Worm (Caenorhabditis elegans) whole organism, L2 larva: ENCODE results near the gene F25B3.2.

Experiments
- Y55F3AM.14 ChIP-seq: fragments of 200-800 bp; sonication (Bioruptor generic); optimal IDR thresholded peaks from 2 replicates; lab custom pipeline; 2018; ENCODE audit warnings: mild to moderate bottlenecking, missing genetic modification characterization, missing compliant biosample characterization
- ama-1 ChIP-seq: fragments of 150-350 bp; optimal IDR thresholded peaks from 2 replicates; lab custom pipeline; 2018; ENCODE audit warnings: inconsistent platforms
- ceh-82 ChIP-seq: fragments of 150-350 bp; optimal IDR thresholded peaks from 2 replicates; lab custom pipeline; 2014; ENCODE audit warnings: missing biosample characterization, missing genetic modification characterization
- elt-1 ChIP-seq: fragments of 150-350 bp; optimal IDR thresholded peaks from 2 replicates; lab custom pipeline; 2014; ENCODE audit warnings: missing biosample characterization, missing genetic modification characterization
- mdl-1 ChIP-seq, 2 experiments: fragments of 150-350 bp in 1 of 2; sonication (generic microtip) in 1 of 2; optimal IDR thresholded peaks; 2 replicates each; lab custom pipeline; 2017; ENCODE audit warnings: missing biosample characterization in 2 of 2, missing genetic modification characterization in 2 of 2
- nhr-25 ChIP-seq: fragments of 150-350 bp; sonication (generic microtip); optimal IDR thresholded peaks from 3 replicates; lab custom pipeline; 2014; ENCODE audit warnings: missing biosample characterization, missing genetic modification characterization
- zag-1 ChIP-seq: fragments of 150-350 bp; optimal IDR thresholded peaks from 2 replicates; lab custom pipeline; 2014; ENCODE audit warnings: missing biosample characterization, missing genetic modification characterization
- ztf-11 ChIP-seq: sonication (generic microtip); optimal IDR thresholded peaks from 2 replicates; lab custom pipeline; 2017; ENCODE audit warnings: missing biosample characterization, missing genetic modification characterization

- no peak for TF ChIP-seq Y55F3AM.14 (GFP tag; lab: Kevin White, UChicago)
- no peak for TF ChIP-seq ztf-11 (tag; lab: Kevin White, UChicago)
- no peak for TF ChIP-seq zag-1 (tag; lab: Kevin White, UChicago)
- no peak for TF ChIP-seq ama-1 (lab: Kevin White, UChicago)
- no peak for TF ChIP-seq elt-1
- TF ChIP-seq ceh-82, result no peak
- TF ChIP-seq mdl-1 (tag; optimal IDR thresholded peaks at IDR 0.05; lab: Kevin White, UChicago), result no peak
- no peak for TF ChIP-seq nhr-25
Measured at ce11 chrV:9576991-9577390, at the start of gene F25B3.2.
